Worm (Caenorhabditis elegans) whole organism, L4 larva: ENCODE data around the gene pas-1.

Source experiments
- R02D3.7 ChIP-seq: fragments of 150-350 bp; sonication (generic microtip); optimal IDR thresholded peaks from 3 replicates; lab custom pipeline; 2014; ENCODE audit warnings: missing biosample characterization, missing genetic modification characterization
- T20F7.1 ChIP-seq: fragments of 200-800 bp; sonication (Bioruptor generic); optimal IDR thresholded peaks from 2 replicates; lab custom pipeline; 2018; ENCODE audit warnings: mild to moderate bottlenecking, missing genetic modification characterization, missing compliant biosample characterization
- Y105C5A.15 ChIP-seq: fragments of 200-800 bp; sonication (Bioruptor generic); IDR thresholded peaks from 2 replicates; pipeline ENCODE4 v1.3.6; 2022; ENCODE audit warnings: missing genetic modification characterization, missing compliant biosample characterization
- ZK546.5 ChIP-seq, 2 experiments: sonication (generic microtip); optimal IDR thresholded peaks; 2 replicates each; lab custom pipeline; 2017; ENCODE audit warnings: missing biosample characterization in 2 of 2, missing genetic modification characterization in 2 of 2
- ceh-28 ChIP-seq: fragments of 150-350 bp; optimal IDR thresholded peaks from 2 replicates; lab custom pipeline; 2014; ENCODE audit warnings: missing biosample characterization, missing genetic modification reagents, missing genetic modification characterization
- ces-1 ChIP-seq: fragments of 150-350 bp; sonication (generic microtip); optimal IDR thresholded peaks from 4 replicates; lab custom pipeline; 2014; ENCODE audit warnings: missing biosample characterization, missing genetic modification reagents, missing genetic modification characterization
- lin-1 ChIP-seq: fragments of 200-800 bp; sonication (Bioruptor generic); IDR thresholded peaks from 2 replicates; pipeline ENCODE4 v1.3.6; 2022; ENCODE audit warnings: missing genetic modification reagents, missing genetic modification characterization, missing compliant biosample characterization
- mep-1 ChIP-seq: fragments of 150-350 bp; sonication (generic microtip); optimal IDR thresholded peaks from 3 replicates; lab custom pipeline; 2014; ENCODE audit warnings: missing biosample characterization, missing genetic modification characterization
- mes-2 ChIP-seq: sonication (generic microtip); optimal IDR thresholded peaks from 2 replicates; lab custom pipeline; 2016; ENCODE audit warnings: missing genotype, mild to moderate bottlenecking, missing genetic modification characterization, missing compliant biosample characterization; ENCODE audit not compliant: poor library complexity, severe bottlenecking
- unc-130 ChIP-seq: sonication (generic microtip); optimal IDR thresholded peaks from 2 replicates; lab custom pipeline; 2016; ENCODE audit warnings: missing genetic modification reagents, missing genetic modification characterization, missing compliant biosample characterization
- ztf-11 ChIP-seq: fragments of 150-350 bp; optimal IDR thresholded peaks from 2 replicates; lab custom pipeline; 2014; ENCODE audit warnings: missing biosample characterization, missing genetic modification characterization

DNA sequence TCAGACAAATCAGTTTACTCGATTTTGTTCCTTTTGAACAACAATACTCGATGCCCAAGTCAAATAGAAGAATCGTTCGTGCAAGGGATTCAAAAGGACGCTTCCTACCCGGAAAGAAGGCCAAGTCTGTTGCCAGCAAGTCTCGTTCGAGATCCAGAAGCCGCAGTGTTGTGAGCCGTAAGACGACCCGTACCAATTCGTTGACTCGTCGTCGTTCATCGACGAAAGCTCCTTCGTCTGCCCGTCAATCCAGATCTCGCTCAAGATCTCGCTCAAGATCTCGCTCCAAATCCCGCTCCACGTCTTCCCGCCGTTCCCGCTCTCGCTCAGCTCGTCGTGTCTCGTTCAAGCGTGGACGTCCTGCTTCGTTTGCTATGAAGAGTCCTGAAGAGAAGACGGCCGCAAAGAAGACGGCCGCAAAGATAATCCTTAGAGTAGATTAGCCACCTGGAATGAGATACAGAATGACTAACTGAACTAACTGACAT is 38.2 kb upstream of the pas-1 start, which contains the start of gene F08H9.2:
- TF ChIP-seq ceh-28 (tag; lab: Kevin White, UChicago) (no peak), ZK546.5 (tag; optimal IDR thresholded peaks at IDR 0.05; lab: Kevin White, UChicago) (no peak), ztf-11 (tag; lab: Kevin White, UChicago) (no peak), mep-1 (tag; lab: Kevin White, UChicago) (no peak), Y105C5A.15 (no peak), ces-1 (GFP tag; lab: Kevin White, UChicago) (no peak), unc-130 (GFP tag; lab: Kevin White, UChicago) (no peak), T20F7.1 (no peak), mes-2 (tag; lab: Kevin White, UChicago) (no peak), R02D3.7 (tag; lab: Kevin White, UChicago) (no peak), lin-1 (GFP tag; lab: Robert Waterston, UW) (no peak)
